Worm (Caenorhabditis elegans) whole organism, L1 larva: ENCODE data around the gene C18G1.6.

ENCODE experiments used
- Y116A8C.19 ChIP-seq: sonication (generic microtip); optimal IDR thresholded peaks from 2 replicates; lab custom pipeline; 2016; ENCODE audit warnings: missing compliant biosample characterization, missing genetic modification characterization, borderline replicate concordance
- aly-2 ChIP-seq: fragments of 150-350 bp; optimal IDR thresholded peaks from 2 replicates; lab custom pipeline; 2014; ENCODE audit warnings: missing biosample characterization, missing genetic modification characterization
- ceh-63 ChIP-seq: fragments of 200-800 bp; sonication (Bioruptor generic); optimal IDR thresholded peaks from 2 replicates; lab custom pipeline; 2018; ENCODE audit warnings: mild to moderate bottlenecking, missing genetic modification characterization, missing compliant biosample characterization
- ceh-88 ChIP-seq: fragments of 200-800 bp; sonication (Bioruptor generic); IDR thresholded peaks from 2 replicates; pipeline ENCODE4 v1.3.6; 2022; ENCODE audit warnings: missing genetic modification characterization, missing compliant biosample characterization
- efl-1 ChIP-seq, 4 experiments: fragments of 150-350 bp; optimal IDR thresholded peaks in 3 of 4; peaks in 1 of 4; 1 replicate in 1 of 4; 2 replicates in 3 of 4; lab custom pipeline; 2014; ENCODE audit warnings: missing biosample characterization in 2 of 4, missing genetic modification characterization in 2 of 4, missing genetic modification reagents in 2 of 4
- egl-13 ChIP-seq: sonication (generic microtip); optimal IDR thresholded peaks from 2 replicates; lab custom pipeline; 2016; ENCODE audit warnings: missing genotype, missing genetic modification reagents, missing genetic modification characterization, missing compliant biosample characterization
- elt-2 ChIP-seq: sonication (generic microtip); optimal IDR thresholded peaks from 2 replicates; lab custom pipeline; 2016; ENCODE audit warnings: missing genetic modification characterization, mild to moderate bottlenecking, inconsistent platforms, missing compliant biosample characterization, missing genetic modification reagents
- ets-5 ChIP-seq: fragments of 200-800 bp; sonication (Bioruptor generic); IDR thresholded peaks from 2 replicates; pipeline ENCODE4 v1.3.6; 2022; ENCODE audit warnings: missing genetic modification characterization, missing compliant biosample characterization
- fkh-10 ChIP-seq: sonication (generic microtip); optimal IDR thresholded peaks from 2 replicates; lab custom pipeline; 2017; ENCODE audit warnings: missing biosample characterization, missing genetic modification reagents, missing genetic modification characterization
- fos-1 ChIP-seq: fragments of 150-350 bp; optimal IDR thresholded peaks from 2 replicates; lab custom pipeline; 2014; ENCODE audit warnings: missing biosample characterization, missing genetic modification characterization
- hlh-4 ChIP-seq: sonication (generic microtip); optimal IDR thresholded peaks from 2 replicates; lab custom pipeline; 2016; ENCODE audit warnings: mild to moderate bottlenecking, missing genetic modification characterization, missing compliant biosample characterization
- irx-1 ChIP-seq: sonication (generic microtip); optimal IDR thresholded peaks from 2 replicates; lab custom pipeline; 2016; ENCODE audit warnings: missing genetic modification characterization, missing compliant biosample characterization
- lin-14 ChIP-seq: fragments of 200-800 bp; sonication (Bioruptor generic); optimal IDR thresholded peaks from 2 replicates; lab custom pipeline; 2018; ENCODE audit warnings: mild to moderate bottlenecking, missing genetic modification characterization, moderate library complexity, missing compliant biosample characterization
- lin-35 ChIP-seq, 2 experiments: fragments of 150-350 bp; optimal IDR thresholded peaks; 2 replicates each; lab custom pipeline; 2014; ENCODE audit warnings: missing biosample characterization in 2 of 2, missing genetic modification characterization in 2 of 2, missing genetic modification reagents in 2 of 2
- lin-39 ChIP-seq: fragments of 150-350 bp; optimal IDR thresholded peaks from 2 replicates; lab custom pipeline; 2014; ENCODE audit warnings: missing biosample characterization, missing genetic modification reagents, missing genetic modification characterization
- mdl-1 ChIP-seq, 2 experiments: fragments of 150-350 bp; optimal IDR thresholded peaks; 2 replicates each; lab custom pipeline; 2014 to 2017; ENCODE audit warnings: missing biosample characterization in 2 of 2, missing genetic modification characterization in 2 of 2, inconsistent platforms in 1 of 2
- nhr-11 ChIP-seq: fragments of 150-350 bp; optimal IDR thresholded peaks from 2 replicates; lab custom pipeline; 2014; ENCODE audit warnings: missing biosample characterization, missing genetic modification characterization
- nhr-12 ChIP-seq: sonication (generic microtip); optimal IDR thresholded peaks from 2 replicates; lab custom pipeline; 2017; ENCODE audit warnings: missing biosample characterization, missing genetic modification characterization
- nhr-20 ChIP-seq: sonication (generic microtip); optimal IDR thresholded peaks from 2 replicates; lab custom pipeline; 2016; ENCODE audit warnings: mild to moderate bottlenecking, missing genetic modification characterization, missing compliant biosample characterization
- nhr-28 ChIP-seq: fragments of 150-350 bp; optimal IDR thresholded peaks from 2 replicates; lab custom pipeline; 2014; ENCODE audit warnings: missing biosample characterization, missing genetic modification characterization
- nhr-47 ChIP-seq: sonication (generic microtip); optimal IDR thresholded peaks from 2 replicates; lab custom pipeline; 2016; ENCODE audit warnings: mild to moderate bottlenecking, missing genetic modification characterization, moderate library complexity, missing compliant biosample characterization
- nhr-71 ChIP-seq: sonication (generic microtip); optimal IDR thresholded peaks from 2 replicates; lab custom pipeline; 2016; ENCODE audit warnings: mild to moderate bottlenecking, missing genetic modification characterization, moderate library complexity, missing compliant biosample characterization
- nhr-85 ChIP-seq: sonication (generic microtip); peaks from one replicate; lab custom pipeline; 2016; ENCODE audit warnings: missing genetic modification characterization, inconsistent platforms, missing compliant biosample characterization
- nhr-90 ChIP-seq: sonication (generic microtip); optimal IDR thresholded peaks from 2 replicates; lab custom pipeline; 2016; ENCODE audit warnings: mild to moderate bottlenecking, missing genetic modification characterization, missing compliant biosample characterization; ENCODE audit not compliant: poor library complexity
- pag-3 ChIP-seq: sonication (generic microtip); optimal IDR thresholded peaks from 2 replicates; lab custom pipeline; 2017; ENCODE audit warnings: missing genetic modification characterization, mild to moderate bottlenecking, missing compliant biosample characterization, antibody characterized with exemption, borderline replicate concordance; ENCODE audit not compliant: insufficient read depth
- skn-1 ChIP-seq: fragments of 150-350 bp; optimal IDR thresholded peaks from 2 replicates; lab custom pipeline; 2014; ENCODE audit warnings: missing biosample characterization, missing genetic modification characterization
- tbx-2 ChIP-seq: sonication (generic microtip); optimal IDR thresholded peaks from 2 replicates; lab custom pipeline; 2016; ENCODE audit warnings: missing genetic modification characterization, missing compliant biosample characterization
- unc-130 ChIP-seq: fragments of 150-350 bp; optimal IDR thresholded peaks from 2 replicates; lab custom pipeline; 2017; ENCODE audit warnings: missing biosample characterization, missing genetic modification characterization, inconsistent platforms
- vab-15 ChIP-seq: sonication (generic microtip); optimal IDR thresholded peaks from 2 replicates; lab custom pipeline; 2017; ENCODE audit warnings: missing genotype, mild to moderate bottlenecking, missing genetic modification characterization, missing compliant biosample characterization

Gene C18G1.6

ce11 chrV:4750294-4750693, at the start of gene C18G1.6:
TSS of gene C18G1.6 (plus strand) at chrV:4750594.
- no peak for TF ChIP-seq fkh-10 (GFP tag; lab: Kevin White, UChicago)

- TF ChIP-seq nhr-47 (tag; lab: Kevin White, UChicago) (peak; percentile 2), skn-1 (no peak), fos-1 (no peak), nhr-90 (tag; lab: Kevin White, UChicago) (no peak), ets-5 (GFP tag; lab: Robert Waterston, UW) (no peak), pag-3 (tag; lab: Kevin White, UChicago) (no peak), hlh-4 (tag; lab: Kevin White, UChicago) (peak; percentile 96), unc-130 (tag; lab: Kevin White, UChicago) (no peak), lin-14 (GFP tag; lab: Kevin White, UChicago) (no peak), mdl-1 (tag; optimal IDR thresholded peaks at IDR 0.05; lab: Kevin White, UChicago) (no peak), nhr-12 (tag; lab: Kevin White, UChicago) (no peak), egl-13 (tag; lab: Kevin White, UChicago) (no peak), lin-39 (tag; lab: Kevin White, UChicago) (no peak), irx-1 (tag; lab: Kevin White, UChicago) (no peak), ceh-63 (no peak)
These were observed 42.7 kb upstream of the C18G1.6 start for ce11 chrV:4707646-4708045.

- TF ChIP-seq efl-1 (optimal IDR thresholded peaks at IDR 0.05; lab: Kevin White, UChicago): no peak
- TF ChIP-seq efl-1 (GFP tag; optimal IDR thresholded peaks at IDR 0.05 in 1 of 2; lab: Kevin White, UChicago): peak in 1 of 2 experiments; percentile 62
- TF ChIP-seq nhr-28 (tag; lab: Kevin White, UChicago): no peak
These were observed 39.9 kb upstream of the C18G1.6 start, which contains the start of gene oac-24 for ce11 chrV:4710464-4710863. TSS of gene oac-24 (plus strand) at chrV:4710764.

ce11 chrV:4719965-4720364, 30.4 kb upstream of the C18G1.6 start, which contains the start of gene prx-6:
TSS of gene prx-6 (minus strand) at chrV:4720093.
- no peak for TF ChIP-seq ceh-88 (GFP tag; lab: Robert Waterston, UW)
- TF ChIP-seq elt-2 (tag; lab: Kevin White, UChicago): peak; percentile 51
- peak; percentile 31 for TF ChIP-seq nhr-85 (tag; lab: Kevin White, UChicago)
- TF ChIP-seq efl-1 (optimal IDR thresholded peaks at IDR 0.05; lab: Kevin White, UChicago): no peak
- peak in 1 of 2 experiments; percentile 66 for TF ChIP-seq efl-1 (GFP tag; optimal IDR thresholded peaks at IDR 0.05 in 1 of 2; lab: Kevin White, UChicago)
- no peak for TF ChIP-seq vab-15 (tag; lab: Kevin White, UChicago)
- no peak for TF ChIP-seq nhr-71 (tag; lab: Kevin White, UChicago)
- TF ChIP-seq nhr-90 (tag; lab: Kevin White, UChicago): peak; percentile 8
- TF ChIP-seq lin-35 (GFP tag; optimal IDR thresholded peaks at IDR 0.05; lab: Kevin White, UChicago): peak in 1 of 2 experiments; percentile 7
- no peak for TF ChIP-seq aly-2 (tag; lab: Kevin White, UChicago)
- TF ChIP-seq nhr-20 (tag; lab: Kevin White, UChicago): peak; percentile 42

- TF ChIP-seq efl-1 (optimal IDR thresholded peaks at IDR 0.05; lab: Kevin White, UChicago): no peak
- peak in 1 of 2 experiments; percentile 27 for TF ChIP-seq efl-1 (GFP tag; optimal IDR thresholded peaks at IDR 0.05 in 1 of 2; lab: Kevin White, UChicago)
- TF ChIP-seq nhr-47 (tag; lab: Kevin White, UChicago): no peak
- peak; percentile 54 for TF ChIP-seq elt-2 (tag; lab: Kevin White, UChicago)
- peak in 1 of 2 experiments; percentile 44 for TF ChIP-seq lin-35 (GFP tag; optimal IDR thresholded peaks at IDR 0.05; lab: Kevin White, UChicago)
- TF ChIP-seq, all 84 proteins: peak for 3
These were observed 29.4 kb upstream of the C18G1.6 start for ce11 chrV:4720884-4721464.

- TF ChIP-seq unc-130 (tag; lab: Kevin White, UChicago): no peak
- TF ChIP-seq nhr-11 (tag; lab: Kevin White, UChicago): no peak
- TF ChIP-seq ceh-88 (GFP tag; lab: Robert Waterston, UW): no peak
- TF ChIP-seq nhr-85 (tag; lab: Kevin White, UChicago): no peak
- no peak for TF ChIP-seq tbx-2
- TF ChIP-seq Y116A8C.19: no peak
These were observed 28.1 kb upstream of the C18G1.6 start, which contains the start of gene F39G3.5 for ce11 chrV:4722314-4722713. TSS of gene F39G3.5 (plus strand) at chrV:4722614.
